Fruit fly (Drosophila melanogaster): ENCODE results near the gene Nup98-96.

Gene Nup98-96

DNA sequence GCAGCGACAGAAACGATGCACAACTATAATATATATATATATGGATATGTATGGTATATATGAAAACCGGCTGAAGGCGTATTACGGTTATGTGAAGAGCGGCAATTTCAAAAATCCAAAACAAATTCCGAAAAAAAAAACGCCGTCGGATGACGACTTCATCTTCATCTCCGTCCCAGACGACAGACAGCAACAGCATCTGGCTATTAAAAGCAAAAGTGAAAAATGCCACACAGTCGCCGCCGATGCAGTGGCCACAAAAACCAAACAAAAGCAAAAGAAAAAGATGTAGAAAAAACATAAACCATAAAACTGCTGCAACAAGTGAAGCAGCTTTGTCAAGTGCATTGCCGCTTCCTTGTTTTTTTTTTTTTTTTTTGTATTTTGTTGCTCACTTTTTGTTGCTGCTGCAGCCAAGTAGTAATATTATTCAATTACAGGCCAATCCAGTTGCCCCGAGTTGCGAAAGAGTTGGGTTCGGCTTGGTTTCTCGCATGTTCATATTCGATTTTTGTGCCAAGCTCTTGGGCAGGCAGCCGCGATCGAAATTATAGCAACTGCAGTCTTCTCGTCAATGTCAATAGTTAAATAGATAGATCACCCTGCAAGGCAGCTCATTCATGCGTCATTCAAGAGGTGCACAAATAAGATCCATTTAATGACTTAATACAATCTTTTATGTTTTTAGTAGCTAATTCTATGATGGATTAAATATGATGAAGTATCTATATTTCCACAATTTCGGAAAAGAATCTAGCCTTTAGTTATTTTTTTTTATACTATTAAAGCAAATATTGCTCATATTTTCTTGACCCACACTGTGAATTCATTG is 46.6 kb downstream of the Nup98-96 start:
- TF ChIP-seq Ets98B (GFP tag; IDR thresholded peaks at IDR 0.05) = peak; percentile 77
- TF ChIP-seq CG17806 (tag; optimal IDR thresholded peaks at IDR 0.05) = no peak
- no peak for TF ChIP-seq EcR (GFP tag; optimal IDR thresholded peaks at IDR 0.05)
- no peak for TF ChIP-seq CG34367 (tag; optimal IDR thresholded peaks at IDR 0.05)
- TF ChIP-seq D1 (tag; optimal IDR thresholded peaks at IDR 0.05) = no peak
- no peak for TF ChIP-seq CG13204 (GFP tag; optimal IDR thresholded peaks at IDR 0.05)
- TF ChIP-seq CG14655 (GFP tag; optimal IDR thresholded peaks at IDR 0.05) = no peak
- TF ChIP-seq Snoo (tag; optimal IDR thresholded peaks at IDR 0.05) = no peak
- TF ChIP-seq gl (tag; optimal IDR thresholded peaks at IDR 0.05) = no peak
- TF ChIP-seq Pif1A (GFP tag; optimal IDR thresholded peaks at IDR 0.05) = peak; percentile 21
- TF ChIP-seq CG32121 (GFP tag; IDR thresholded peaks at IDR 0.05) = no peak; the same call in 1 of the 2 replicates
- TF ChIP-seq CG4496 (GFP tag; IDR thresholded peaks at IDR 0.05) = peak; percentile 79; the same call in 2 of the 3 replicates
- peak; percentile 6 for TF ChIP-seq CG8301 (tag; optimal IDR thresholded peaks at IDR 0.05)
- TF ChIP-seq Pif1B (GFP tag; optimal IDR thresholded peaks at IDR 0.05) = peak; percentile 35
- no peak for TF ChIP-seq CG8159 (tag; optimal IDR thresholded peaks at IDR 0.05)
- peak; percentile 22; the same call in 1 of the 2 replicates for TF ChIP-seq CG12605 (GFP tag; IDR thresholded peaks at IDR 0.05)
- TF ChIP-seq CG10348 (GFP tag; IDR thresholded peaks at IDR 0.05) = no peak
- no peak for TF ChIP-seq rn (GFP tag; IDR thresholded peaks at IDR 0.05)
- no peak for TF ChIP-seq CG9948 (tag; optimal IDR thresholded peaks at IDR 0.05)
- peak; percentile 54; the same call in 2 of the 3 replicates for TF ChIP-seq fd96Ca (GFP tag; IDR thresholded peaks at IDR 0.05)
- no peak for TF ChIP-seq CG15710 (tag; optimal IDR thresholded peaks at IDR 0.05)

DNA sequence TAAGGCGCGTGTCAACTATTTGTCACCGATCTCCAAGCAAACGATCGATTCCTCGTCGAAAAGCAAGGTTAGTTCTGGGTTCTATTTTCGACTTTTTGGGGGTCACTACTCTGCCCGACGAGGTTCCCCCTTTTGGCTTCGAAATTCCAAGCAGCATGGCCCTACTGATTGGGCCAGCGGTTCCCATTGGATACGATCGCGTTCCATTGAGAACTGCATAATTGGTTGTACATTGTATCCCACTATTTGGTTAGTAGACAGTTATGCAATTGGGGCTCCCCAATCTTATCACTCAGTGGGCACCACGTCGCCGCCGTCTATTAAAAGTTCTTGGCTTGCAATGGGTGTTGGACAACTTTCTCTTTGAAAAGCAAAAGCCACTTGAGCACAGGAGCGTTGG is 47.6 kb downstream of the Nup98-96 start:
- TF ChIP-seq Pif1B (GFP tag; optimal IDR thresholded peaks at IDR 0.05) (no peak), Pif1A (GFP tag; optimal IDR thresholded peaks at IDR 0.05) (no peak), fd96Ca (GFP tag; IDR thresholded peaks at IDR 0.05) (no peak), CG13204 (GFP tag; optimal IDR thresholded peaks at IDR 0.05) (no peak), CG14655 (GFP tag; optimal IDR thresholded peaks at IDR 0.05) (no peak), Snoo (tag; optimal IDR thresholded peaks at IDR 0.05) (no peak), EcR (GFP tag; optimal IDR thresholded peaks at IDR 0.05) (no peak), CG8159 (tag; optimal IDR thresholded peaks at IDR 0.05) (no peak), CG17806 (tag; optimal IDR thresholded peaks at IDR 0.05) (no peak), CG12605 (GFP tag; IDR thresholded peaks at IDR 0.05) (no peak), CG9948 (tag; optimal IDR thresholded peaks at IDR 0.05) (no peak), CG10348 (GFP tag; IDR thresholded peaks at IDR 0.05) (no peak), CG8301 (tag; optimal IDR thresholded peaks at IDR 0.05) (no peak), CG15710 (tag; optimal IDR thresholded peaks at IDR 0.05) (no peak)

DNA sequence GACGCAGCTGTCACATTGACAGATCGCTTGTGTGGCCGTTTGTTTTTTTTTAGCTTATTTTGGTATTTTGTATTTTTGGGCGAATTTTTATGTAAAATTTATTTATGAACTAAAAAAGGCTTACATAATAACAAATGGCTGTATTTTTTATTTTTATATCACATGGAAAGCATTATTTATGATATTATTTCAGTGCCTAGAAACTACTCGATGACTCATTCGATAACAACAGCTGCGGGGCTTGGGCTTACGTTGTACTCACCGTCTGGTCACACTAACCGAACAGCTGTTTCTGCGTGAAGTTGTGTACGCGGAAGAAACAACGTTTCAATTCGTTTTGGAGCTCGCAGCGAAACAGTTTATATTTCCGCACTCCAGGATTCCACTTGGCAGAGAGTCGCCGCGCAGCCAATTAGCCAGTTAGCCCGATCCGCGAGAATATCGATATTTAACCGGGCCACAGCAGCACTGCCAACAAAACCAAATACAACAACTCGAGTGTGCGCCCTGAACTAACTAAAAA is 48.4 kb downstream of the Nup98-96 start, which contains the start of the genes Hmgcr and Rpn9:
Gene Hmgcr (plus strand): TSS at position 335 of the 523 bp plus-strand sequence.
Gene Rpn9 (minus strand): TSS at position 473 of the 523 bp plus-strand sequence.
- peak; percentile 11; the same call in 1 of the 2 replicates for TF ChIP-seq Ets98B (GFP tag; IDR thresholded peaks at IDR 0.05)
- no peak for TF ChIP-seq EcR (GFP tag; optimal IDR thresholded peaks at IDR 0.05)

- TF ChIP-seq CG9948 (tag; optimal IDR thresholded peaks at IDR 0.05) = no peak
- no peak for TF ChIP-seq CG15710 (tag; optimal IDR thresholded peaks at IDR 0.05)
- TF ChIP-seq CG8301 (tag; optimal IDR thresholded peaks at IDR 0.05) = no peak
- TF ChIP-seq CG32121 (GFP tag; IDR thresholded peaks at IDR 0.05) = no peak
- TF ChIP-seq Pif1B (GFP tag; optimal IDR thresholded peaks at IDR 0.05) = no peak
- no peak for TF ChIP-seq D1 (tag; optimal IDR thresholded peaks at IDR 0.05)
- TF ChIP-seq EcR (GFP tag; optimal IDR thresholded peaks at IDR 0.05) = no peak
- TF ChIP-seq rn (GFP tag; IDR thresholded peaks at IDR 0.05) = no peak
- no peak for TF ChIP-seq Ets98B (GFP tag; IDR thresholded peaks at IDR 0.05)
- no peak for TF ChIP-seq CG13204 (GFP tag; optimal IDR thresholded peaks at IDR 0.05)
- no peak for TF ChIP-seq CG12605 (GFP tag; IDR thresholded peaks at IDR 0.05)
- no peak for TF ChIP-seq CG8159 (tag; optimal IDR thresholded peaks at IDR 0.05)
- TF ChIP-seq Pif1A (GFP tag; optimal IDR thresholded peaks at IDR 0.05) = no peak
- TF ChIP-seq CG17806 (tag; optimal IDR thresholded peaks at IDR 0.05) = no peak
- no peak for TF ChIP-seq gl (tag; optimal IDR thresholded peaks at IDR 0.05)
These were observed 48.9 kb downstream of the Nup98-96 start for dm6 chr3R:23732533-23732932.

DNA sequence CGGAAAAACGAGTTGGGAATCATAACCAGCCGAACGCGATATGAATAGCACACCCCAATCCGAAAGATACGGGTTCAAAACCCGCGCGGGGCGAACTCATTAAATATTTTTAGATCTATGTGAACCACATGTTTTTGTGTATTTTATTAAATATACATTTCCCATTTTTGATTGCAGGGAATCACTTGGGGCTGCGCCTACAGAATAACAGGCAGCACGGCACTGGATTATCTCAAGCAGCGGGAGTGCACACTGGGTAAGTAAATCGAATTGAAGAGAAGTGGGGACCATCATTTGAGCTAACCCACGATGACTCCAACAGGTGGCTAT is 51.0 kb downstream of the Nup98-96 start:
- TF ChIP-seq CG12605 (GFP tag; IDR thresholded peaks at IDR 0.05) (no peak), EcR (GFP tag; optimal IDR thresholded peaks at IDR 0.05) (peak; percentile 18), CG4496 (GFP tag; IDR thresholded peaks at IDR 0.05) (no peak), rn (GFP tag; IDR thresholded peaks at IDR 0.05) (no peak)

- peak; percentile 57 for TF ChIP-seq CG32121 (GFP tag; IDR thresholded peaks at IDR 0.05)
- peak; percentile 54 for TF ChIP-seq CG13204 (GFP tag; optimal IDR thresholded peaks at IDR 0.05)
- TF ChIP-seq CG12605 (GFP tag; IDR thresholded peaks at IDR 0.05) = peak; percentile 62
- peak; percentile 40 for TF ChIP-seq Snoo (tag; optimal IDR thresholded peaks at IDR 0.05)
- TF ChIP-seq CG4496 (GFP tag; IDR thresholded peaks at IDR 0.05) = peak; percentile 84
- no peak for TF ChIP-seq CG9948 (tag; optimal IDR thresholded peaks at IDR 0.05)
- TF ChIP-seq CG10348 (GFP tag; IDR thresholded peaks at IDR 0.05) = no peak
- no peak for TF ChIP-seq CG34367 (tag; optimal IDR thresholded peaks at IDR 0.05)
- TF ChIP-seq fd96Ca (GFP tag; IDR thresholded peaks at IDR 0.05) = peak; percentile 51; the same call in 2 of the 3 replicates
- TF ChIP-seq Ets98B (GFP tag; IDR thresholded peaks at IDR 0.05) = peak; percentile 61
- TF ChIP-seq Pif1B (GFP tag; optimal IDR thresholded peaks at IDR 0.05) = no peak
- no peak for TF ChIP-seq Pif1A (GFP tag; optimal IDR thresholded peaks at IDR 0.05)
- TF ChIP-seq EcR (GFP tag; optimal IDR thresholded peaks at IDR 0.05) = peak; percentile 54
- no peak for TF ChIP-seq CG17806 (tag; optimal IDR thresholded peaks at IDR 0.05)
- TF ChIP-seq CG14655 (GFP tag; optimal IDR thresholded peaks at IDR 0.05) = peak; percentile 45
- TF ChIP-seq CG15710 (tag; optimal IDR thresholded peaks at IDR 0.05) = peak; percentile 6
- peak; percentile 38 for TF ChIP-seq gl (tag; optimal IDR thresholded peaks at IDR 0.05)
- peak; percentile 39 for TF ChIP-seq CG8301 (tag; optimal IDR thresholded peaks at IDR 0.05)
- peak; percentile 21 for TF ChIP-seq CG8159 (tag; optimal IDR thresholded peaks at IDR 0.05)
These were observed 51.6 kb downstream of the Nup98-96 start for dm6 chr3R:23729632-23730471.
